Fruit fly (Drosophila melanogaster) whole organism, prepupa: ENCODE measurements around the gene CG3961.

Experiments used
- CG10631 ChIP-seq: fragments of 200-800 bp; sonication (Bioruptor generic); optimal IDR thresholded peaks from 2 replicates; lab custom pipeline; 2016; ENCODE audit warnings: missing biosample characterization, missing genetic modification characterization
- CG10669 ChIP-seq: fragments of 200-800 bp; sonication (Bioruptor generic); optimal IDR thresholded peaks from 3 replicates; lab custom pipeline; 2018; ENCODE audit warnings: missing biosample characterization, mild to moderate bottlenecking, missing genetic modification characterization, moderate library complexity
- CG11902 ChIP-seq: fragments of 200-800 bp; sonication (Bioruptor generic); optimal IDR thresholded peaks from 3 replicates; lab custom pipeline; 2016; ENCODE audit warnings: missing biosample characterization, missing genetic modification characterization
- CG15336 ChIP-seq: fragments of 200-800 bp; sonication (Bioruptor generic); IDR thresholded peaks from 2 replicates; pipeline ENCODE4 v1.3.6; 2022; ENCODE audit warnings: missing biosample characterization, missing genetic modification characterization
- CG31627 ChIP-seq: fragments of 200-800 bp; sonication (Bioruptor generic); optimal IDR thresholded peaks from 3 replicates; lab custom pipeline; 2016; ENCODE audit warnings: missing biosample characterization, missing genetic modification characterization
- CG34406 ChIP-seq: fragments of 200-800 bp; sonication (Bioruptor generic); optimal IDR thresholded peaks from 3 replicates; lab custom pipeline; 2016; ENCODE audit warnings: missing biosample characterization, missing genetic modification characterization
- CG4318 ChIP-seq: fragments of 200-800 bp; sonication (Bioruptor generic); optimal IDR thresholded peaks from 3 replicates; lab custom pipeline; 2017; ENCODE audit warnings: missing biosample characterization, mild to moderate bottlenecking, missing genetic modification characterization
- CG6163 ChIP-seq: fragments of 200-800 bp; sonication (Bioruptor generic); IDR thresholded peaks from 3 replicates; pipeline ENCODE4 v1.3.6; 2022; ENCODE audit warnings: missing biosample characterization, missing genetic modification characterization
- CG6276 ChIP-seq: fragments of 200-800 bp; sonication (Bioruptor generic); optimal IDR thresholded peaks from 2 replicates; lab custom pipeline; 2017; ENCODE audit warnings: missing biosample characterization, mild to moderate bottlenecking, missing genetic modification characterization
- CG6792 ChIP-seq: fragments of 200-800 bp; sonication (Bioruptor generic); optimal IDR thresholded peaks from 3 replicates; lab custom pipeline; 2016; ENCODE audit warnings: missing biosample characterization, missing genetic modification characterization
- CG6808 ChIP-seq: fragments of 200-800 bp; sonication (Bioruptor generic); optimal IDR thresholded peaks from 3 replicates; lab custom pipeline; 2017; ENCODE audit warnings: missing biosample characterization, missing genetic modification characterization, mild to moderate bottlenecking, moderate library complexity, missing genetic modification reagents
- CG6854 ChIP-seq: fragments of 200-800 bp; sonication (Bioruptor generic); optimal IDR thresholded peaks from 2 replicates; lab custom pipeline; 2017; ENCODE audit warnings: missing biosample characterization, mild to moderate bottlenecking, missing genetic modification characterization
- CG7368 ChIP-seq: fragments of 200-800 bp; sonication (Bioruptor generic); optimal IDR thresholded peaks from 3 replicates; lab custom pipeline; 2016; ENCODE audit warnings: missing biosample characterization, missing genetic modification characterization
- CG8119 ChIP-seq: fragments of 200-800 bp; sonication (Bioruptor generic); IDR thresholded peaks from 3 replicates; pipeline ENCODE4 v1.3.6; 2022; ENCODE audit warnings: missing biosample characterization, missing genetic modification characterization
- CG8319 ChIP-seq: fragments of 200-800 bp; sonication (Bioruptor generic); optimal IDR thresholded peaks from 3 replicates; lab custom pipeline; 2016; ENCODE audit warnings: missing biosample characterization, missing genetic modification characterization
- CG8632 ChIP-seq: fragments of 200-800 bp; sonication (Bioruptor generic); optimal IDR thresholded peaks from 3 replicates; lab custom pipeline; 2016; ENCODE audit warnings: missing biosample characterization, missing genetic modification characterization
- CG9139 ChIP-seq: fragments of 200-800 bp; sonication (Bioruptor generic); optimal IDR thresholded peaks from 3 replicates; lab custom pipeline; 2017; ENCODE audit warnings: missing biosample characterization, mild to moderate bottlenecking, missing genetic modification characterization
- Eip78C ChIP-seq: fragments of 200-800 bp; sonication (Bioruptor generic); peaks from one replicate; lab custom pipeline; 2016; ENCODE audit warnings: missing biosample characterization, missing genetic modification characterization
- Eip93F ChIP-seq: fragments of 200-800 bp; sonication (Bioruptor generic); optimal IDR thresholded peaks from 2 replicates; lab custom pipeline; 2016; ENCODE audit warnings: missing biosample characterization, mild to moderate bottlenecking, missing genetic modification characterization
- Hr39 ChIP-seq: fragments of 200-800 bp; sonication (Bioruptor generic); optimal IDR thresholded peaks from 2 replicates; lab custom pipeline; 2016; ENCODE audit warnings: missing biosample characterization, missing genetic modification characterization
- Hr4 ChIP-seq: fragments of 200-800 bp; sonication (Bioruptor generic); optimal IDR thresholded peaks from 3 replicates; lab custom pipeline; 2016; ENCODE audit warnings: missing biosample characterization, missing genetic modification characterization
- Lpt ChIP-seq: fragments of 200-800 bp; sonication (Bioruptor generic); optimal IDR thresholded peaks from 3 replicates; lab custom pipeline; 2016; ENCODE audit warnings: missing biosample characterization, missing genetic modification characterization
- Smox ChIP-seq: fragments of 200-800 bp; sonication (Bioruptor generic); optimal IDR thresholded peaks from 3 replicates; lab custom pipeline; 2016; ENCODE audit warnings: missing biosample characterization, missing genetic modification characterization
- Sox102F ChIP-seq: fragments of 200-800 bp; sonication (Bioruptor generic); optimal IDR thresholded peaks from 2 replicates; lab custom pipeline; 2016; ENCODE audit warnings: missing biosample characterization, mild to moderate bottlenecking, missing genetic modification characterization
- Sox14 ChIP-seq: fragments of 200-800 bp; sonication (Bioruptor generic); optimal IDR thresholded peaks from 3 replicates; lab custom pipeline; 2016; ENCODE audit warnings: missing biosample characterization, missing genetic modification characterization
- Sox15 ChIP-seq: fragments of 200-800 bp; sonication (Bioruptor generic); optimal IDR thresholded peaks from 3 replicates; lab custom pipeline; 2016; ENCODE audit warnings: missing biosample characterization, missing genetic modification characterization
- achi ChIP-seq: fragments of 200-800 bp; sonication (Bioruptor generic); optimal IDR thresholded peaks from 3 replicates; lab custom pipeline; 2016; ENCODE audit warnings: missing biosample characterization, missing genetic modification characterization
- acj6 ChIP-seq: fragments of 200-800 bp; sonication (Bioruptor generic); optimal IDR thresholded peaks from 3 replicates; lab custom pipeline; 2016; ENCODE audit warnings: missing biosample characterization, missing genetic modification characterization
- cyc ChIP-seq: fragments of 200-800 bp; sonication (Bioruptor generic); optimal IDR thresholded peaks from 3 replicates; lab custom pipeline; 2016; ENCODE audit warnings: missing biosample characterization, missing genetic modification characterization
- dac ChIP-seq: fragments of 200-800 bp; sonication (Bioruptor generic); optimal IDR thresholded peaks from 2 replicates; lab custom pipeline; 2017; ENCODE audit warnings: missing biosample characterization, mild to moderate bottlenecking, missing genetic modification characterization
- dsx ChIP-seq: fragments of 200-800 bp; optimal IDR thresholded peaks from 3 replicates; lab custom pipeline; 2019; ENCODE audit warnings: missing biosample characterization, mild to moderate bottlenecking, missing genetic modification characterization, moderate library complexity; ENCODE audit not compliant: poor library complexity, severe bottlenecking
- esn ChIP-seq: fragments of 200-800 bp; sonication (Bioruptor generic); optimal IDR thresholded peaks from 2 replicates; lab custom pipeline; 2016; ENCODE audit warnings: missing biosample characterization, mild to moderate bottlenecking, missing genetic modification characterization, moderate library complexity
- fd59A ChIP-seq: fragments of 200-800 bp; sonication (Bioruptor generic); optimal IDR thresholded peaks from 2 replicates; lab custom pipeline; 2017; ENCODE audit warnings: missing biosample characterization, mild to moderate bottlenecking, missing genetic modification characterization, missing genetic modification reagents
- fd85E ChIP-seq: fragments of 200-800 bp; sonication (Bioruptor generic); optimal IDR thresholded peaks from 3 replicates; lab custom pipeline; 2016; ENCODE audit warnings: missing biosample characterization, missing genetic modification characterization
- fkh ChIP-seq: fragments of 200-800 bp; sonication (Bioruptor generic); optimal IDR thresholded peaks from 3 replicates; lab custom pipeline; 2017; ENCODE audit warnings: missing biosample characterization, mild to moderate bottlenecking, missing genetic modification characterization, moderate library complexity
- lz ChIP-seq: fragments of 200-800 bp; sonication (Bioruptor generic); optimal IDR thresholded peaks from 3 replicates; lab custom pipeline; 2016; ENCODE audit warnings: missing biosample characterization, missing genetic modification characterization
- pdm3 ChIP-seq: fragments of 200-800 bp; sonication (Bioruptor generic); optimal IDR thresholded peaks from 3 replicates; lab custom pipeline; 2016; ENCODE audit warnings: missing biosample characterization, missing genetic modification characterization
- salr ChIP-seq, 2 experiments: fragments of 200-800 bp; sonication (Bioruptor generic); optimal IDR thresholded peaks; 3 replicates each; lab custom pipeline; 2016 to 2018; ENCODE audit warnings: missing biosample characterization in 2 of 2, missing genetic modification characterization in 2 of 2, mild to moderate bottlenecking in 1 of 2
- spab ChIP-seq: fragments of 200-800 bp; sonication (Bioruptor generic); optimal IDR thresholded peaks from 2 replicates; lab custom pipeline; 2017; ENCODE audit warnings: missing biosample characterization, mild to moderate bottlenecking, missing genetic modification characterization, missing genetic modification reagents
- ss ChIP-seq, 2 experiments: fragments of 200-800 bp; sonication (Bioruptor generic); optimal IDR thresholded peaks; 2 replicates in 1 of 2; 3 replicates in 1 of 2; lab custom pipeline; 2017 to 2018; ENCODE audit warnings: mild to moderate bottlenecking in 2 of 2, missing biosample characterization in 2 of 2, missing genetic modification characterization in 2 of 2, moderate library complexity in 1 of 2
- svp ChIP-seq: fragments of 200-800 bp; sonication (Bioruptor generic); peaks from one replicate; lab custom pipeline; 2016; ENCODE audit warnings: missing biosample characterization, missing genetic modification characterization
- topi ChIP-seq: fragments of 200-800 bp; sonication (Bioruptor generic); optimal IDR thresholded peaks from 3 replicates; lab custom pipeline; 2016; ENCODE audit warnings: missing biosample characterization, missing genetic modification characterization
- vri ChIP-seq: fragments of 200-800 bp; sonication (Bioruptor generic); optimal IDR thresholded peaks from 3 replicates; lab custom pipeline; 2016; ENCODE audit warnings: missing biosample characterization, mild to moderate bottlenecking, missing genetic modification characterization

The CG3961 gene

DNA sequence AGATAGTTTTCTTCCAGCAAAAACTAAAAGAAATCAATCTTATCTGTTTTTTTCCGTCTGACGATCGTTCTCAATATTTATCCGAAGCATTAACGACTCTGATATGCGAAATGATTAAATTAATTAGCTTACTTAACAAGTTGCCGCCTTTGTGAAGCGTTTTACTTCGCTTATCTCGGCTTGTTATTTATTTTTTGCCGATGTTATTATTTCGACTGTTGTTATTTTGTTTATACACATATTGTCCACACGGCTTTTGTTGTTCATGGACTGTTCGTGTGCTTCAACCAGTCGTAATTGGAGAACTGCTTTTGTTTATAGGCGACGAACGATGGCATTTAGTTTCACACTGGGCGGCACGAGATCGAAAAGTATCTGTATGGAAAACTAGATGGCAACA, 57.0 kb downstream of the CG3961 start:
- TF ChIP-seq Sox14 (no peak), CG10631 (GFP tag; lab: Kevin White, UChicago) (no peak), Smox (GFP tag; lab: Kevin White, UChicago) (no peak), svp (GFP tag; lab: Kevin White, UChicago) (no peak), CG7368 (no peak), fd85E (GFP tag; lab: Kevin White, UChicago) (no peak), CG10669 (GFP tag; lab: Kevin White, UChicago) (no peak), topi (peak; percentile 15), CG8632 (GFP tag; lab: Kevin White, UChicago) (no peak), salr (GFP tag; optimal IDR thresholded peaks at IDR 0.05; lab: Kevin White, UChicago) (no peak), Hr4 (GFP tag; lab: Kevin White, UChicago) (no peak), Sox102F (GFP tag; lab: Kevin White, UChicago) (peak; percentile 55), CG6854 (peak; percentile 55), Eip93F (GFP tag; lab: Kevin White, UChicago) (no peak), CG6276 (GFP tag; lab: Kevin White, UChicago) (no peak), CG9139 (no peak), Lpt (GFP tag; lab: Kevin White, UChicago) (no peak), lz (GFP tag; lab: Kevin White, UChicago) (no peak), CG15336 (GFP tag; lab: Robert Waterston, UW) (no peak), ss (GFP tag; optimal IDR thresholded peaks at IDR 0.05; lab: Kevin White, UChicago) (peak in 1 of 2 experiments; percentile 0), CG11902 (GFP tag; lab: Kevin White, UChicago) (no peak), vri (GFP tag; lab: Kevin White, UChicago) (peak; percentile 53), esn (GFP tag; lab: Kevin White, UChicago) (peak; percentile 24), Hr39 (no peak), fd59A (GFP tag; lab: Kevin White, UChicago) (no peak), CG34406 (GFP tag; lab: Kevin White, UChicago) (peak; percentile 1), dac (GFP tag; lab: Kevin White, UChicago) (no peak), pdm3 (GFP tag; lab: Kevin White, UChicago) (no peak), CG8319 (no peak), Eip78C (GFP tag; lab: Kevin White, UChicago) (peak; percentile 78), achi (GFP tag; lab: Kevin White, UChicago) (no peak), fkh (GFP tag; lab: Kevin White, UChicago) (peak; percentile 76), cyc (GFP tag; lab: Kevin White, UChicago) (no peak), CG6808 (GFP tag; lab: Kevin White, UChicago) (peak; percentile 27)

DNA sequence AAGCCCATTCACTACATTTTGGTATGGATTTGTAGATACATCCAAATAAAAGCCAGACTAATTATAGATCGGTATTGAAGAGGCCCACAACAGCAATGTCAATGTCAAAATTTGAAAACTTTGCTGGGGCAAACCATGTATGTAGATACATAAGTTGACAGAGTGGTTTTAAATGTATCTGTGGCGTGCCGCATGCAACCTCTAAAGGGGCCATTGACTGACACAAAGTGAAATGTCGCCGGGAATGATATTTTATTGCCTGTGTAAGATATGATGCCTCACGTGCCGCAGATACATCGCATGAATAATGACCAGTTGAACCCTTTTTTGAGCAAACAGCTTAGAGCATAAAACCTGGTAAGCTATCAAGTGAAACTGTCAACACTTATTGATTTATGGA, 57.6 kb downstream of the CG3961 start:
- TF ChIP-seq ss (GFP tag; optimal IDR thresholded peaks at IDR 0.05; lab: Kevin White, UChicago) (peak in 1 of 2 experiments; percentile 82), CG4318 (GFP tag; lab: Kevin White, UChicago) (no peak)
- TF ChIP-seq, all 60 proteins: peak for 1

DNA sequence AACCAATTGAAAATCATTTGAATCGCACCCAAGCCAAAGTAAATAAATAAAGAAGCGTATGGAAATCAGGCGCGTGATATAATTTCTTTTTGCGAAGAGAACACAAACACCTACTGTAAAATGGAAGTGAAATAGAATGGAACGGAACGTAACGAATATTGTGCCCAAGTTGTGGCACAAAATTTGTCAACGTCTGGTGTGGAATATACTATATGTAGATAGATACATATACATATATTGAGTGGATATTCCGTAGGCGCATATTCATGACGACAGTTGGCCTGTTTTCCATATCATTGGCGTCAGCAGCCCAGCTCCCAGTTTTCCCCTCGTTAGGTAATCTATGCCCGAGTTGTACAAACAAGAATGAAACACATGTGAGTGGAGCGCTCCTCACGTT, 58.1 kb downstream of the CG3961 start:
- no peak for TF ChIP-seq dsx (GFP tag; lab: Kevin White, UChicago)

DNA sequence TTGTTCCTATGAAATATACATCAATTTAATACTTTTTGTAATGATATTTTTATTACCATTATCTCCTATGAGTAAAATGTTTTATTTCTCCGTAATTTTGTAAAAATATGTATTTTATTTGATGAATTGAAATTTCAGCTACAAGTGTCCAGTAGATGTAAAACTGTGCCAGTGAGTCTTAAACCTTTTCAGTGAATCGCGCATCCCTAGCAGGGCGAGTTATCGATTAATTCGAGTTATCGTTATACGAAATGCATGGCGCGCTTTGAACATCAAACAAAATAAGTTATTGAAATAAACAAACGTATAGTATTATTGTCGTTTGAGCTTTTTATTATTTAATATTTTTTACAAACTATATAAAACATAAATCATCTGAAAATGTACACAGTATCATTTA, 62.0 kb downstream of the CG3961 start:
- TF ChIP-seq CG10631 (GFP tag; lab: Kevin White, UChicago) (no peak), CG8319 (no peak), CG31627 (no peak), Sox14 (no peak), fkh (GFP tag; lab: Kevin White, UChicago) (no peak), CG6163 (no peak), svp (GFP tag; lab: Kevin White, UChicago) (peak; percentile 34), CG9139 (no peak), spab (GFP tag; lab: Kevin White, UChicago) (no peak), fd85E (GFP tag; lab: Kevin White, UChicago) (no peak), esn (GFP tag; lab: Kevin White, UChicago) (peak; percentile 1), CG6792 (no peak), CG8119 (GFP tag; lab: Robert Waterston, UW) (no peak), salr (GFP tag; optimal IDR thresholded peaks at IDR 0.05; lab: Kevin White, UChicago) (no peak), Hr4 (GFP tag; lab: Kevin White, UChicago) (peak; percentile 10), Eip78C (GFP tag; lab: Kevin White, UChicago) (no peak), Eip93F (GFP tag; lab: Kevin White, UChicago) (peak; percentile 7), Smox (GFP tag; lab: Kevin White, UChicago) (no peak), acj6 (GFP tag; lab: Kevin White, UChicago) (no peak), Sox15 (GFP tag; lab: Kevin White, UChicago) (no peak)
